Worm (Caenorhabditis elegans) whole organism, L1 larva: ENCODE measurements around the gene twk-32.

Experiments
- C34B4.2 ChIP-seq: sonication (generic microtip); optimal IDR thresholded peaks from 2 replicates; lab custom pipeline; 2017; ENCODE audit warnings: mild to moderate bottlenecking, missing genetic modification characterization, missing compliant biosample characterization
- aha-1 ChIP-seq: fragments of 150-350 bp; optimal IDR thresholded peaks from 2 replicates; lab custom pipeline; 2014; ENCODE audit warnings: missing biosample characterization, missing genetic modification characterization
- alr-1 ChIP-seq: fragments of 200-800 bp; sonication (Bioruptor generic); optimal IDR thresholded peaks from 2 replicates; lab custom pipeline; 2018; ENCODE audit warnings: borderline replicate concordance, mild to moderate bottlenecking, missing genetic modification characterization, missing compliant biosample characterization
- ama-1 ChIP-seq: fragments of 150-350 bp; optimal IDR thresholded peaks from 2 replicates; lab custom pipeline; 2014
- ces-1 ChIP-seq: fragments of 150-350 bp; optimal IDR thresholded peaks from 2 replicates; lab custom pipeline; 2014; ENCODE audit warnings: missing biosample characterization, missing genetic modification reagents, missing genetic modification characterization
- lin-15B ChIP-seq: fragments of 150-350 bp; sonication (generic microtip); optimal IDR thresholded peaks from 3 replicates; lab custom pipeline; 2014; ENCODE audit warnings: missing biosample characterization, missing genetic modification characterization
- lin-35 ChIP-seq, 2 experiments: fragments of 150-350 bp; optimal IDR thresholded peaks; 2 replicates each; lab custom pipeline; 2014; ENCODE audit warnings: missing biosample characterization in 2 of 2, missing genetic modification characterization in 2 of 2, missing genetic modification reagents in 2 of 2
- lsy-2 ChIP-seq, 2 experiments: fragments of 150-350 bp; optimal IDR thresholded peaks; 2 replicates each; lab custom pipeline; 2014; ENCODE audit warnings: missing biosample characterization in 2 of 2, missing genetic modification characterization in 2 of 2
- mef-2 ChIP-seq: fragments of 150-350 bp; optimal IDR thresholded peaks from 2 replicates; lab custom pipeline; 2014; ENCODE audit warnings: missing biosample characterization, missing genetic modification characterization
- nhr-12 ChIP-seq: sonication (generic microtip); optimal IDR thresholded peaks from 2 replicates; lab custom pipeline; 2017; ENCODE audit warnings: missing biosample characterization, missing genetic modification characterization
- snpc-4 ChIP-seq: fragments of 150-350 bp; optimal IDR thresholded peaks from 2 replicates; lab custom pipeline; 2014; ENCODE audit warnings: missing biosample characterization, missing genetic modification characterization
- unc-130 ChIP-seq: fragments of 150-350 bp; optimal IDR thresholded peaks from 2 replicates; lab custom pipeline; 2017; ENCODE audit warnings: missing biosample characterization, missing genetic modification characterization, inconsistent platforms
- vab-15 ChIP-seq: sonication (generic microtip); optimal IDR thresholded peaks from 2 replicates; lab custom pipeline; 2017; ENCODE audit warnings: missing genotype, mild to moderate bottlenecking, missing genetic modification characterization, missing compliant biosample characterization

ce11 chrV:13830813-13831212 lies 34.4 kb downstream of the twk-32 start, which contains the start of gene str-165:
- TF ChIP-seq lin-15B (tag; lab: Kevin White, UChicago) (no peak), C34B4.2 (no peak), ama-1 (lab: Kevin White, UChicago) (no peak), aha-1 (tag; lab: Kevin White, UChicago) (no peak), mef-2 (tag; lab: Kevin White, UChicago) (no peak), snpc-4 (tag; lab: Kevin White, UChicago) (no peak), nhr-12 (no peak), vab-15 (no peak), lin-35 (GFP tag; optimal IDR thresholded peaks at IDR 0.05; lab: Kevin White, UChicago) (no peak), lsy-2 (tag; optimal IDR thresholded peaks at IDR 0.05; lab: Kevin White, UChicago) (no peak), unc-130 (tag; lab: Kevin White, UChicago) (no peak), alr-1 (no peak), ces-1 (GFP tag; lab: Kevin White, UChicago) (no peak)
